Fruit fly (Drosophila melanogaster) whole organism, embryonic: Measurements from ENCODE around the gene Papss.
A peak's percentile ranks its signal among the peaks of the same experiment; 100 is the strongest.

Experiments used
- Bgb ChIP-seq: fragments of 200-800 bp; sonication (Bioruptor generic); IDR thresholded peaks from 2 replicates; pipeline ENCODE4 v1.3.6; 2022; ENCODE audit warnings: missing biosample characterization, missing genetic modification characterization; ENCODE audit not compliant: partially characterized antibody
- CG10979 ChIP-seq: fragments of 200-800 bp; sonication (Bioruptor generic); optimal IDR thresholded peaks from 2 replicates; lab custom pipeline; 2018; ENCODE audit warnings: missing biosample characterization, mild to moderate bottlenecking, missing genetic modification characterization, moderate library complexity
- CG11093 ChIP-seq: fragments of 200-800 bp; sonication (Bioruptor generic); IDR thresholded peaks from 3 replicates; pipeline ENCODE4 v1.3.6; 2022; ENCODE audit warnings: missing biosample characterization, missing genetic modification characterization
- CG12299 ChIP-seq: fragments of 200-800 bp; sonication (Bioruptor generic); optimal IDR thresholded peaks from 2 replicates; lab custom pipeline; 2018; ENCODE audit warnings: missing biosample characterization, mild to moderate bottlenecking, missing genetic modification characterization
- CG12391 ChIP-seq: fragments of 200-800 bp; sonication (Bioruptor generic); optimal IDR thresholded peaks from 3 replicates; lab custom pipeline; 2018; ENCODE audit warnings: missing biosample characterization, mild to moderate bottlenecking, missing genetic modification characterization, moderate library complexity
- CG12942 ChIP-seq: fragments of 200-800 bp; sonication (Bioruptor generic); optimal IDR thresholded peaks from 3 replicates; lab custom pipeline; 2016; ENCODE audit warnings: missing biosample characterization, missing genetic modification characterization
- CG16815 ChIP-seq: fragments of 200-800 bp; sonication (Bioruptor generic); optimal IDR thresholded peaks from 3 replicates; lab custom pipeline; 2017; ENCODE audit warnings: missing biosample characterization, mild to moderate bottlenecking, missing genetic modification characterization
- CG17912 ChIP-seq: fragments of 200-800 bp; sonication (Bioruptor generic); optimal IDR thresholded peaks from 2 replicates; lab custom pipeline; 2018; ENCODE audit warnings: missing biosample characterization, mild to moderate bottlenecking, missing genetic modification characterization
- CG2202 ChIP-seq: fragments of 200-800 bp; sonication (Bioruptor generic); optimal IDR thresholded peaks from 2 replicates; lab custom pipeline; 2018; ENCODE audit warnings: missing biosample characterization, mild to moderate bottlenecking, missing genetic modification characterization
- CG2712 ChIP-seq: fragments of 200-800 bp; optimal IDR thresholded peaks from 3 replicates; lab custom pipeline; 2019; ENCODE audit warnings: missing biosample characterization, mild to moderate bottlenecking, missing genetic modification characterization, moderate library complexity
- CG2875 ChIP-seq: fragments of 200-800 bp; sonication (Bioruptor generic); optimal IDR thresholded peaks from 2 replicates; lab custom pipeline; 2017; ENCODE audit warnings: missing biosample characterization, mild to moderate bottlenecking, missing genetic modification characterization, missing genetic modification reagents
- CG32532 ChIP-seq: fragments of 200-800 bp; sonication (Bioruptor generic); IDR thresholded peaks from 2 replicates; pipeline ENCODE4 v1.3.6; 2022; ENCODE audit warnings: missing biosample characterization, missing genetic modification characterization
- CG33557 ChIP-seq: fragments of 200-800 bp; sonication (Bioruptor generic); optimal IDR thresholded peaks from 2 replicates; lab custom pipeline; 2019; ENCODE audit warnings: missing biosample characterization, mild to moderate bottlenecking, missing genetic modification characterization, moderate library complexity
- CG34376 ChIP-seq: fragments of 200-800 bp; sonication (Bioruptor generic); optimal IDR thresholded peaks from 2 replicates; lab custom pipeline; 2018; ENCODE audit warnings: missing biosample characterization, mild to moderate bottlenecking, missing genetic modification characterization
- CG34422 ChIP-seq: fragments of 200-800 bp; sonication (Bioruptor generic); IDR thresholded peaks from 3 replicates; pipeline ENCODE4 v1.3.6; 2022; ENCODE audit warnings: missing biosample characterization, missing genetic modification characterization
- CG4328 ChIP-seq: fragments of 200-800 bp; sonication (Bioruptor generic); optimal IDR thresholded peaks from 3 replicates; lab custom pipeline; 2017; ENCODE audit warnings: missing biosample characterization, missing genetic modification reagents, missing genetic modification characterization
- CG4617 ChIP-seq: fragments of 200-800 bp; sonication (Bioruptor generic); optimal IDR thresholded peaks from 3 replicates; lab custom pipeline; 2016; ENCODE audit warnings: missing biosample characterization, missing genetic modification characterization, borderline replicate concordance
- CG6791 ChIP-seq: fragments of 200-800 bp; sonication (Bioruptor generic); IDR thresholded peaks from 3 replicates; pipeline ENCODE4 v1.3.6; 2022; ENCODE audit warnings: missing biosample characterization, missing genetic modification characterization; ENCODE audit not compliant: partially characterized antibody
- CG8388 ChIP-seq: fragments of 200-800 bp; sonication (Bioruptor generic); optimal IDR thresholded peaks from 2 replicates; lab custom pipeline; 2019; ENCODE audit warnings: missing biosample characterization, mild to moderate bottlenecking, missing genetic modification characterization, moderate library complexity
- CG9215 ChIP-seq: fragments of 200-800 bp; sonication (Bioruptor generic); IDR thresholded peaks from 2 replicates; pipeline ENCODE4 v1.3.6; 2022; ENCODE audit warnings: missing biosample characterization, missing genetic modification characterization
- CG9797 ChIP-seq: fragments of 200-800 bp; sonication (Bioruptor generic); optimal IDR thresholded peaks from 3 replicates; lab custom pipeline; 2018; ENCODE audit warnings: missing biosample characterization, mild to moderate bottlenecking, missing genetic modification characterization
- Ets65A ChIP-seq: fragments of 200-800 bp; sonication (Bioruptor generic); peaks from one replicate; lab custom pipeline; 2016; ENCODE audit warnings: missing biosample characterization, missing genetic modification characterization
- Hmr ChIP-seq: fragments of 200-800 bp; sonication (Bioruptor generic); optimal IDR thresholded peaks from 3 replicates; lab custom pipeline; 2017; ENCODE audit warnings: mild to moderate bottlenecking, missing biosample characterization, missing genetic modification reagents, missing genetic modification characterization
- MBD-R2 ChIP-seq: fragments of 200-800 bp; sonication (Bioruptor generic); IDR thresholded peaks from 2 replicates; pipeline ENCODE4 v1.3.6; 2022; ENCODE audit warnings: missing biosample characterization, missing genetic modification characterization
- MESR4 ChIP-seq: fragments of 200-800 bp; sonication (Bioruptor generic); optimal IDR thresholded peaks from 2 replicates; lab custom pipeline; 2018; ENCODE audit warnings: missing biosample characterization, mild to moderate bottlenecking, missing genetic modification characterization, moderate library complexity
- Mes4 ChIP-seq: fragments of 200-800 bp; sonication (Bioruptor generic); optimal IDR thresholded peaks from 2 replicates; lab custom pipeline; 2016; ENCODE audit warnings: missing biosample characterization, missing genetic modification characterization
- NC2α ChIP-seq: fragments of 200-800 bp; sonication (Bioruptor generic); optimal IDR thresholded peaks from 2 replicates; lab custom pipeline; 2016; ENCODE audit warnings: missing biosample characterization, missing genetic modification characterization
- NC2β ChIP-seq: fragments of 200-800 bp; sonication (Bioruptor generic); optimal IDR thresholded peaks from 2 replicates; lab custom pipeline; 2016; ENCODE audit warnings: missing biosample characterization, missing genetic modification characterization
- Ssrp ChIP-seq: fragments of 200-800 bp; sonication (Bioruptor generic); optimal IDR thresholded peaks from 2 replicates; lab custom pipeline; 2018; ENCODE audit warnings: missing biosample characterization, mild to moderate bottlenecking, missing genetic modification characterization, moderate library complexity
- Stat92E ChIP-seq, 3 experiments: fragments of >200 bp in 2 of 3; fragments of 200-800 bp in 1 of 3; sonication (Bioruptor generic) in 1 of 3; optimal IDR thresholded peaks; 2 replicates each; lab custom pipeline; 2017 to 2019; ENCODE audit warnings: missing biosample characterization in 3 of 3, missing genetic modification characterization in 3 of 3, mild to moderate bottlenecking in 1 of 3, moderate library complexity in 1 of 3
- Xbp1 ChIP-seq: fragments of 200-800 bp; sonication (Bioruptor generic); optimal IDR thresholded peaks from 3 replicates; lab custom pipeline; 2016; ENCODE audit warnings: missing biosample characterization, mild to moderate bottlenecking, missing genetic modification characterization
- cg ChIP-seq: fragments of 200-800 bp; sonication (Bioruptor generic); optimal IDR thresholded peaks from 3 replicates; lab custom pipeline; 2019; ENCODE audit warnings: missing biosample characterization, mild to moderate bottlenecking, missing genetic modification characterization, moderate library complexity
- chm ChIP-seq: fragments of 200-800 bp; sonication (Bioruptor generic); IDR thresholded peaks from 2 replicates; pipeline ENCODE4 v1.3.6; 2022; ENCODE audit warnings: missing biosample characterization, missing genetic modification characterization
- crc ChIP-seq: fragments of 200-800 bp; sonication (Bioruptor generic); optimal IDR thresholded peaks from 2 replicates; lab custom pipeline; 2016; ENCODE audit warnings: missing biosample characterization, missing genetic modification characterization
- da ChIP-seq: fragments of 200-800 bp; sonication (Bioruptor generic); optimal IDR thresholded peaks from 2 replicates; lab custom pipeline; 2016; ENCODE audit warnings: missing biosample characterization, missing genetic modification characterization
- gro ChIP-seq: fragments of 200-800 bp; sonication (Bioruptor generic); optimal IDR thresholded peaks from 2 replicates; lab custom pipeline; 2016; ENCODE audit warnings: missing biosample characterization, missing genetic modification characterization
- jigr1 ChIP-seq: fragments of 200-800 bp; sonication (Bioruptor generic); IDR thresholded peaks from 3 replicates; pipeline ENCODE4 v1.3.6; 2022; ENCODE audit warnings: missing biosample characterization, missing genetic modification characterization
- klu ChIP-seq: fragments of 200-800 bp; sonication (Bioruptor generic); IDR thresholded peaks from 2 replicates; pipeline ENCODE4 v1.3.6; 2022; ENCODE audit warnings: missing biosample characterization, missing genetic modification characterization
- nmo ChIP-seq: fragments of 200-800 bp; sonication (Bioruptor generic); optimal IDR thresholded peaks from 2 replicates; lab custom pipeline; 2018; ENCODE audit warnings: missing biosample characterization, mild to moderate bottlenecking, missing genetic modification characterization, moderate library complexity
- pzg ChIP-seq: fragments of 200-800 bp; sonication (Bioruptor generic); optimal IDR thresholded peaks from 3 replicates; lab custom pipeline; 2018; ENCODE audit warnings: missing biosample characterization, mild to moderate bottlenecking, missing genetic modification characterization, moderate library complexity
- ranshi ChIP-seq: fragments of 200-800 bp; sonication (Bioruptor generic); IDR thresholded peaks from 2 replicates; pipeline ENCODE4 v1.3.6; 2022; ENCODE audit warnings: missing biosample characterization, missing genetic modification characterization
- repo ChIP-seq: fragments of 200-800 bp; sonication (Bioruptor generic); optimal IDR thresholded peaks from 2 replicates; lab custom pipeline; 2016; ENCODE audit warnings: missing biosample characterization, missing genetic modification characterization
- salm ChIP-seq: fragments of 200-800 bp; sonication (Bioruptor generic); optimal IDR thresholded peaks from 2 replicates; lab custom pipeline; 2018; ENCODE audit warnings: missing biosample characterization, mild to moderate bottlenecking, missing genetic modification characterization
- seq ChIP-seq: fragments of 200-800 bp; sonication (Bioruptor generic); IDR thresholded peaks from 2 replicates; pipeline ENCODE4 v1.3.6; 2022; ENCODE audit warnings: missing biosample characterization, missing genetic modification characterization
- sna ChIP-seq: fragments of 200-800 bp; sonication (Bioruptor generic); IDR thresholded peaks from 2 replicates; pipeline ENCODE4 v1.3.6; 2022; ENCODE audit warnings: missing biosample characterization, missing genetic modification characterization; ENCODE audit not compliant: partially characterized antibody
- tio ChIP-seq: fragments of 200-800 bp; sonication (Bioruptor generic); optimal IDR thresholded peaks from 2 replicates; lab custom pipeline; 2017; ENCODE audit warnings: missing biosample characterization, missing genetic modification characterization, inconsistent platforms
- trem ChIP-seq: fragments of 200-800 bp; optimal IDR thresholded peaks from 3 replicates; lab custom pipeline; 2019; ENCODE audit warnings: missing biosample characterization, mild to moderate bottlenecking, missing genetic modification characterization, moderate library complexity
- unpg ChIP-seq: fragments of 200-800 bp; sonication (Bioruptor generic); optimal IDR thresholded peaks from 3 replicates; lab custom pipeline; 2018; ENCODE audit warnings: missing biosample characterization, mild to moderate bottlenecking, missing genetic modification characterization, moderate library complexity
- vvl ChIP-seq: fragments of 200-800 bp; sonication (Bioruptor generic); IDR thresholded peaks from 2 replicates; pipeline ENCODE4 v1.3.6; 2022; ENCODE audit warnings: missing biosample characterization, missing genetic modification characterization

Gene Papss

dm6 chr3L:19909234-19910053 is 64.4 kb downstream of the Papss start (continued):
- peak; percentile 44 for TF ChIP-seq CG34376 (GFP tag; lab: Kevin White, UChicago)
- no peak for TF ChIP-seq Ssrp (tag; lab: Kevin White, UChicago)
- TF ChIP-seq cg = no peak
- peak; percentile 30 for TF ChIP-seq NC2β
- peak; percentile 24 for TF ChIP-seq Xbp1
- no peak for TF ChIP-seq NC2α (GFP tag; lab: Kevin White, UChicago)
- TF ChIP-seq CG6791 (GFP tag; lab: Robert Waterston, UW) = no peak
- TF ChIP-seq crc (GFP tag; lab: Kevin White, UChicago) = no peak
- TF ChIP-seq CG12391 = peak; percentile 45
- no peak for TF ChIP-seq CG2875
- peak; percentile 60 for TF ChIP-seq MESR4 (GFP tag; lab: Kevin White, UChicago)
- TF ChIP-seq CG2712 (tag; lab: Kevin White, UChicago) = peak; percentile 18
- TF ChIP-seq da (GFP tag; lab: Kevin White, UChicago) = no peak
- peak; percentile 42 for TF ChIP-seq MBD-R2 (GFP tag; lab: Robert Waterston, UW)
- TF ChIP-seq CG4328 (GFP tag; lab: Kevin White, UChicago) = peak; percentile 4
- TF ChIP-seq salm = no peak
- no peak for TF ChIP-seq Mes4 (GFP tag; lab: Kevin White, UChicago)
- TF ChIP-seq CG4617 = peak; percentile 66
- TF ChIP-seq CG32532 (GFP tag; lab: Robert Waterston, UW) = no peak
- peak; percentile 94 for TF ChIP-seq CG9797
- TF ChIP-seq Stat92E (GFP tag; optimal IDR thresholded peaks at IDR 0.05; lab: Kevin White, UChicago) = peak in 1 of 3 experiments; percentile 14
- peak; percentile 40 for TF ChIP-seq nmo (GFP tag; lab: Kevin White, UChicago)
- peak; percentile 9; the same call in 1 of the 3 replicates for TF ChIP-seq CG34422 (GFP tag; lab: Robert Waterston, UW)
- TF ChIP-seq sna = no peak
- TF ChIP-seq repo = no peak
- TF ChIP-seq gro (GFP tag; lab: Kevin White, UChicago) = no peak
- TF ChIP-seq CG12942 (GFP tag; lab: Kevin White, UChicago) = no peak
- peak; percentile 15 for TF ChIP-seq CG2202 (tag; lab: Kevin White, UChicago)
- peak; percentile 42; the same call in 1 of the 2 replicates for TF ChIP-seq Bgb
- no peak for TF ChIP-seq CG12299 (tag; lab: Kevin White, UChicago)
- peak; percentile 52 for TF ChIP-seq trem (tag; lab: Kevin White, UChicago)
- TF ChIP-seq ranshi (GFP tag; lab: Robert Waterston, UW) = no peak
- TF ChIP-seq jigr1 (GFP tag; lab: Robert Waterston, UW) = no peak
- TF ChIP-seq CG9215 (GFP tag; lab: Robert Waterston, UW) = no peak
- peak; percentile 80 for TF ChIP-seq Ets65A (GFP tag; lab: Kevin White, UChicago)
- no peak for TF ChIP-seq CG8388 (GFP tag; lab: Kevin White, UChicago)
- TF ChIP-seq seq (GFP tag; lab: Robert Waterston, UW) = no peak
- peak; percentile 60; the same call in 1 of the 2 replicates for TF ChIP-seq chm (GFP tag; lab: Robert Waterston, UW)
- TF ChIP-seq vvl = no peak
- no peak for TF ChIP-seq CG11093 (GFP tag; lab: Robert Waterston, UW)
- no peak for TF ChIP-seq CG16815 (GFP tag; lab: Kevin White, UChicago)
- no peak for TF ChIP-seq CG17912 (GFP tag; lab: Kevin White, UChicago)
- no peak for TF ChIP-seq tio
- peak; percentile 54 for TF ChIP-seq Hmr (GFP tag; lab: Kevin White, UChicago)
- TF ChIP-seq klu (GFP tag; lab: Robert Waterston, UW) = no peak
- TF ChIP-seq unpg (GFP tag; lab: Kevin White, UChicago) = no peak
- TF ChIP-seq CG10979 (tag; lab: Kevin White, UChicago) = no peak
- TF ChIP-seq CG33557 (GFP tag; lab: Kevin White, UChicago) = no peak
- TF ChIP-seq pzg (GFP tag; lab: Kevin White, UChicago) = peak; percentile 88
